Fruit fly (Drosophila melanogaster): ENCODE measurements around the gene Tengl1.

- no peak for TF ChIP-seq Dll (optimal IDR thresholded peaks at IDR 0.05)
- no peak for TF ChIP-seq usp (GFP tag; optimal IDR thresholded peaks at IDR 0.05)
- TF ChIP-seq psq (optimal IDR thresholded peaks at IDR 0.05) = no peak
- peak; percentile 65 to 90 for TF ChIP-seq EcR (GFP tag; optimal IDR thresholded peaks at IDR 0.05)
- no peak for TF ChIP-seq pan (optimal IDR thresholded peaks at IDR 0.05)
- TF ChIP-seq CG8478 (optimal IDR thresholded peaks at IDR 0.05) = peak; percentile 21
Observed at dm6 chr2L:2198613-2199432, 41.6 kb downstream of the Tengl1 start.

Data from whole organism.